Fruit fly (Drosophila melanogaster) whole organism: ENCODE measurements around the gene CG13700.

Source experiments
- CG8478 ChIP-seq: fragments of >200 bp; optimal IDR thresholded peaks from 2 replicates; lab custom pipeline; 2018; ENCODE audit warnings: inconsistent platforms
- EcR ChIP-seq, 2 experiments: fragments of >200 bp; optimal IDR thresholded peaks; 2 replicates each; lab custom pipeline; 2017; ENCODE audit warnings: missing biosample characterization in 2 of 2, missing genetic modification characterization in 2 of 2, missing genetic modification reagents in 2 of 2
- pan ChIP-seq: fragments of >200 bp; optimal IDR thresholded peaks from 2 replicates; lab custom pipeline; 2017
- usp ChIP-seq: fragments of >200 bp; optimal IDR thresholded peaks from 2 replicates; lab custom pipeline; 2017; ENCODE audit warnings: missing biosample characterization, missing genetic modification characterization, mixed read lengths

DNA sequence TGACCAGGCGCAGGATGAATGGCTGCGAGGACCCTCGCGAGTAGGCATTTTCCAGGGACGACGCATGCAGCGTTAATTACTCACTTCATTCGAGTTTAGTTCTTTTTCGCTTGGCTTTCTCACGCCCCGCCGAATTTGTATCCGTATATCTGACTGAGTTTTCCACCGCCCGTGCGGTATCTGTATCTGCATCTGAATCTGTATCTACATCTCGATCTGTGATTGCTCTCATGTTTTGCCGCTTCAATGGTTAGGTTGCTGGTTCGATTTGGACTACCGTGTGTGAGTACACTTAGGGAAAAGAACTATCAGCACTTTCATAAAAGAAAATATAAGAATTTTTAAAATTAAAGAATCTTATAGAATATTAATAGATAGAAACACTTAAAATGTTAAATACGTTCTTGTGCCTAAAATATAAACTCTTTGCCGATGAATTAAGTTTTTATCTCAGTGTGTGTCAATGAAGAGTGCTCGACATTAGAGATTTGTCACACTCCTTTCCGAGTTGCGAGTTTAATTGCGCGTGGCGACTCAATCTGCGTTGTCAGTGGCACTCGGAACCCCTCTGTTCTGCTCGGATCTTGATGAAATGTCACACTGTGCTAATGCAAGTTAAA, 48.1 kb upstream of the CG13700 start:
- TF ChIP-seq CG8478 (no peak), pan (lab: Kevin White, UChicago) (no peak), usp (no peak), EcR (GFP tag; optimal IDR thresholded peaks at IDR 0.05; lab: Kevin White, UChicago) (no peak)
